Worm (Caenorhabditis elegans) whole organism, young adult: ENCODE data around the gene cpg-1.

Source experiments
- B0019.2 ChIP-seq: fragments of 200-800 bp; sonication (Bioruptor generic); conservative IDR thresholded peaks from 2 replicates; pipeline ENCODE4 v1.3.6; 2022; ENCODE audit warnings: missing genetic modification reagents, missing genetic modification characterization, missing compliant biosample characterization
- C06A6.2 ChIP-seq: fragments of 200-800 bp; sonication (Bioruptor generic); conservative IDR thresholded peaks from 2 replicates; pipeline ENCODE4 v1.3.6; 2022; ENCODE audit warnings: missing genetic modification characterization, missing compliant biosample characterization
- F23B12.7 ChIP-seq: sonication (generic microtip); optimal IDR thresholded peaks from 2 replicates; lab custom pipeline; 2017; ENCODE audit warnings: missing genetic modification characterization, mild to moderate bottlenecking, missing compliant biosample characterization, antibody characterized with exemption, moderate library complexity; ENCODE audit not compliant: insufficient read depth
- F33H1.4 ChIP-seq: fragments of 200-800 bp; sonication (Bioruptor generic); IDR thresholded peaks from 2 replicates; pipeline ENCODE4 v1.3.6; 2022; ENCODE audit warnings: missing genetic modification reagents, missing genetic modification characterization, missing compliant biosample characterization
- F37B4.10 ChIP-seq: fragments of 200-800 bp; sonication (Bioruptor generic); IDR thresholded peaks from 2 replicates; pipeline ENCODE4 v1.3.6; 2022; ENCODE audit warnings: missing genetic modification characterization, missing compliant biosample characterization
- F39B2.1 ChIP-seq: fragments of 200-800 bp; sonication (Bioruptor generic); IDR thresholded peaks from 2 replicates; pipeline ENCODE4 v1.3.6; 2022; ENCODE audit warnings: missing genetic modification reagents, missing genetic modification characterization, missing compliant biosample characterization
- F52B5.7 ChIP-seq: sonication (generic microtip); optimal IDR thresholded peaks from 2 replicates; lab custom pipeline; 2016; ENCODE audit warnings: mild to moderate bottlenecking, missing genetic modification characterization, missing compliant biosample characterization
- T07F8.4 ChIP-seq: sonication (generic microtip); optimal IDR thresholded peaks from 2 replicates; lab custom pipeline; 2016; ENCODE audit warnings: mild to moderate bottlenecking, missing genetic modification characterization, moderate library complexity, missing compliant biosample characterization
- Y53G8AR.9 ChIP-seq: fragments of 200-800 bp; sonication (Bioruptor generic); conservative IDR thresholded peaks from 2 replicates; pipeline ENCODE4 v1.3.6; 2022; ENCODE audit warnings: missing genetic modification reagents, missing genetic modification characterization, missing compliant biosample characterization
- Y56A3A.18 ChIP-seq: fragments of 200-800 bp; sonication (Bioruptor generic); IDR thresholded peaks from 2 replicates; pipeline ENCODE4 v1.3.6; 2022; ENCODE audit warnings: missing genetic modification reagents, missing genetic modification characterization, missing compliant biosample characterization
- Y67H2A.10 ChIP-seq: fragments of 200-800 bp; sonication (Bioruptor generic); conservative IDR thresholded peaks from 2 replicates; pipeline ENCODE4 v1.3.6; 2022; ENCODE audit warnings: missing genetic modification reagents, missing genetic modification characterization, missing compliant biosample characterization
- ZK185.1 ChIP-seq: sonication (generic microtip); optimal IDR thresholded peaks from 2 replicates; lab custom pipeline; 2016; ENCODE audit warnings: mild to moderate bottlenecking, missing genetic modification characterization, missing compliant biosample characterization; ENCODE audit not compliant: poor library complexity, severe bottlenecking
- akir-1 ChIP-seq: fragments of 200-800 bp; sonication (Bioruptor generic); optimal IDR thresholded peaks from 2 replicates; lab custom pipeline; 2018; ENCODE audit warnings: mild to moderate bottlenecking, missing genetic modification characterization, moderate library complexity, missing compliant biosample characterization
- aptf-2 ChIP-seq: fragments of 200-800 bp; sonication (Bioruptor generic); conservative IDR thresholded peaks from 2 replicates; pipeline ENCODE4 v1.3.6; 2022; ENCODE audit warnings: missing genetic modification reagents, missing genetic modification characterization, missing compliant biosample characterization
- bed-1 ChIP-seq: fragments of 200-800 bp; sonication (Bioruptor generic); IDR thresholded peaks from 2 replicates; pipeline ENCODE4 v1.3.6; 2022; ENCODE audit warnings: missing genetic modification reagents, missing genetic modification characterization, missing compliant biosample characterization
- bed-2 ChIP-seq: fragments of 200-800 bp; sonication (Bioruptor generic); IDR thresholded peaks from 2 replicates; pipeline ENCODE4 v1.3.6; 2022; ENCODE audit warnings: missing genetic modification reagents, missing genetic modification characterization, missing compliant biosample characterization
- ceh-27 ChIP-seq: fragments of 200-800 bp; sonication (Bioruptor generic); optimal IDR thresholded peaks from 2 replicates; lab custom pipeline; 2018; ENCODE audit warnings: mild to moderate bottlenecking, missing genetic modification characterization, moderate library complexity, missing compliant biosample characterization
- ceh-40 ChIP-seq: fragments of 200-800 bp; sonication (Bioruptor generic); IDR thresholded peaks from 2 replicates; pipeline ENCODE4 v1.3.6; 2022; ENCODE audit warnings: missing genetic modification characterization, missing compliant biosample characterization
- die-1 ChIP-seq: sonication (generic microtip); optimal IDR thresholded peaks from 2 replicates; lab custom pipeline; 2016; ENCODE audit warnings: missing genotype, mild to moderate bottlenecking, missing genetic modification characterization, missing compliant biosample characterization
- dox-1 ChIP-seq: fragments of 200-800 bp; sonication (Bioruptor generic); IDR thresholded peaks from 2 replicates; pipeline ENCODE4 v1.3.6; 2022; ENCODE audit warnings: missing genetic modification reagents, missing genetic modification characterization, missing compliant biosample characterization
- dpff-1 ChIP-seq: sonication (generic microtip); optimal IDR thresholded peaks from 2 replicates; lab custom pipeline; 2017; ENCODE audit warnings: mild to moderate bottlenecking, missing genetic modification characterization, missing compliant biosample characterization
- egrh-3 ChIP-seq: fragments of 200-800 bp; sonication (Bioruptor generic); IDR thresholded peaks from 2 replicates; pipeline ENCODE4 v1.3.6; 2022; ENCODE audit warnings: missing genetic modification reagents, missing genetic modification characterization, missing compliant biosample characterization
- ekl-4 ChIP-seq: fragments of 200-800 bp; sonication (Bioruptor generic); IDR thresholded peaks from 2 replicates; pipeline ENCODE4 v1.3.6; 2022; ENCODE audit warnings: missing genetic modification reagents, missing genetic modification characterization, missing compliant biosample characterization
- fkh-3 ChIP-seq: sonication (generic microtip); optimal IDR thresholded peaks from 2 replicates; lab custom pipeline; 2016; ENCODE audit warnings: mild to moderate bottlenecking, missing genetic modification characterization, missing compliant biosample characterization
- hlh-12 ChIP-seq: sonication (generic microtip); optimal IDR thresholded peaks from 2 replicates; lab custom pipeline; 2016; ENCODE audit warnings: missing genetic modification characterization, missing compliant biosample characterization
- hmg-1.2 ChIP-seq: fragments of 200-800 bp; sonication (Bioruptor generic); IDR thresholded peaks from 2 replicates; pipeline ENCODE4 v1.3.6; 2022; ENCODE audit warnings: missing genetic modification reagents, missing genetic modification characterization, missing compliant biosample characterization
- hrde-1 ChIP-seq: sonication (generic microtip); optimal IDR thresholded peaks from 2 replicates; lab custom pipeline; 2016; ENCODE audit warnings: missing genetic modification characterization, mild to moderate bottlenecking, missing compliant biosample characterization, moderate library complexity, missing genotype, missing genetic modification reagents, borderline replicate concordance
- let-526 ChIP-seq: fragments of 200-800 bp; sonication (Bioruptor generic); IDR thresholded peaks from 2 replicates; pipeline ENCODE4 v1.3.6; 2022; ENCODE audit warnings: missing genetic modification reagents, missing genetic modification characterization, missing compliant biosample characterization
- lin-35 ChIP-seq, 3 experiments: fragments of 150-350 bp in 2 of 3; sonication (generic microtip) in 1 of 3; optimal IDR thresholded peaks; 2 replicates each; lab custom pipeline; 2014 to 2018; ENCODE audit warnings: missing biosample characterization in 3 of 3, missing genetic modification characterization in 3 of 3, missing genetic modification reagents in 3 of 3
- mcd-1 ChIP-seq: fragments of 200-800 bp; sonication (Bioruptor generic); IDR thresholded peaks from 2 replicates; pipeline ENCODE4 v1.3.6; 2022; ENCODE audit warnings: missing genetic modification reagents, missing genetic modification characterization, missing compliant biosample characterization
- mel-28 ChIP-seq: sonication (generic microtip); optimal IDR thresholded peaks from 2 replicates; lab custom pipeline; 2016; ENCODE audit warnings: borderline replicate concordance, mild to moderate bottlenecking, missing genetic modification characterization, missing compliant biosample characterization
- nfyb-1 ChIP-seq: fragments of 200-800 bp; sonication (Bioruptor generic); IDR thresholded peaks from 2 replicates; pipeline ENCODE4 v1.3.6; 2022; ENCODE audit warnings: missing genetic modification reagents, missing genetic modification characterization, missing compliant biosample characterization
- nhr-120 ChIP-seq: fragments of 200-800 bp; sonication (Bioruptor generic); IDR thresholded peaks from 2 replicates; pipeline ENCODE4 v1.3.6; 2022; ENCODE audit warnings: missing genetic modification characterization, missing compliant biosample characterization
- nhr-179 ChIP-seq: sonication (generic microtip); optimal IDR thresholded peaks from 2 replicates; lab custom pipeline; 2016; ENCODE audit warnings: mild to moderate bottlenecking, missing genetic modification characterization, missing compliant biosample characterization
- nhr-90 ChIP-seq: sonication (generic microtip); optimal IDR thresholded peaks from 2 replicates; lab custom pipeline; 2016; ENCODE audit warnings: missing genotype, mild to moderate bottlenecking, missing genetic modification characterization, missing compliant biosample characterization
- rcor-1 ChIP-seq: fragments of 200-800 bp; sonication (Bioruptor generic); IDR thresholded peaks from 2 replicates; pipeline ENCODE4 v1.3.6; 2022; ENCODE audit warnings: missing genetic modification reagents, missing genetic modification characterization, missing compliant biosample characterization
- rec-8 ChIP-seq, 2 experiments: sonication (generic microtip); optimal IDR thresholded peaks; 2 replicates each; lab custom pipeline; 2016; ENCODE audit warnings: mild to moderate bottlenecking in 2 of 2, missing genetic modification characterization in 2 of 2, missing genetic modification reagents in 2 of 2, missing genotype in 2 of 2, missing biosample characterization in 1 of 2, missing compliant biosample characterization in 1 of 2, moderate library complexity in 1 of 2
- repo-1 ChIP-seq: sonication (generic microtip); optimal IDR thresholded peaks from 2 replicates; lab custom pipeline; 2017; ENCODE audit warnings: mild to moderate bottlenecking, missing genetic modification characterization, missing compliant biosample characterization
- rpc-1 ChIP-seq, 2 experiments: fragments of 150-350 bp in 1 of 2; sonication (generic microtip) in 1 of 2; optimal IDR thresholded peaks; 2 replicates each; lab custom pipeline; 2014 to 2018; ENCODE audit warnings: missing biosample characterization in 1 of 2, missing genetic modification characterization in 1 of 2, missing genetic modification reagents in 1 of 2, missing genotype in 1 of 2
- sdz-38 ChIP-seq: sonication (generic microtip); optimal IDR thresholded peaks from 2 replicates; lab custom pipeline; 2016; ENCODE audit warnings: missing genotype, missing genetic modification characterization, missing compliant biosample characterization
- sea-2 ChIP-seq: fragments of 200-800 bp; sonication (Bioruptor generic); IDR thresholded peaks from 2 replicates; pipeline ENCODE4 v1.3.6; 2022; ENCODE audit warnings: missing genetic modification characterization, missing compliant biosample characterization
- snpc-4 ChIP-seq, 5 experiments: fragments of 150-350 bp in 1 of 5; sonication (generic microtip) in 4 of 5; optimal IDR thresholded peaks; 2 replicates each; lab custom pipeline; 2014 to 2018; ENCODE audit warnings: missing genetic modification characterization in 5 of 5, missing biosample characterization in 3 of 5, antibody characterized with exemption in 2 of 5, mild to moderate bottlenecking in 2 of 5, missing compliant biosample characterization in 2 of 5, missing genotype in 2 of 5, moderate library complexity in 2 of 5, missing genetic modification reagents in 1 of 5
- tbx-9 ChIP-seq: sonication (generic microtip); optimal IDR thresholded peaks from 2 replicates; lab custom pipeline; 2016; ENCODE audit warnings: borderline replicate concordance, missing genetic modification characterization, inconsistent platforms, missing compliant biosample characterization
- xnd-1 ChIP-seq: sonication (generic microtip); optimal IDR thresholded peaks from 2 replicates; lab custom pipeline; 2016; ENCODE audit warnings: missing genotype, missing genetic modification reagents, missing genetic modification characterization, missing compliant biosample characterization
- ztf-18 ChIP-seq: sonication (generic microtip); optimal IDR thresholded peaks from 2 replicates; lab custom pipeline; 2016; ENCODE audit warnings: missing genotype, mild to moderate bottlenecking, missing genetic modification characterization, missing compliant biosample characterization

Gene cpg-1

DNA sequence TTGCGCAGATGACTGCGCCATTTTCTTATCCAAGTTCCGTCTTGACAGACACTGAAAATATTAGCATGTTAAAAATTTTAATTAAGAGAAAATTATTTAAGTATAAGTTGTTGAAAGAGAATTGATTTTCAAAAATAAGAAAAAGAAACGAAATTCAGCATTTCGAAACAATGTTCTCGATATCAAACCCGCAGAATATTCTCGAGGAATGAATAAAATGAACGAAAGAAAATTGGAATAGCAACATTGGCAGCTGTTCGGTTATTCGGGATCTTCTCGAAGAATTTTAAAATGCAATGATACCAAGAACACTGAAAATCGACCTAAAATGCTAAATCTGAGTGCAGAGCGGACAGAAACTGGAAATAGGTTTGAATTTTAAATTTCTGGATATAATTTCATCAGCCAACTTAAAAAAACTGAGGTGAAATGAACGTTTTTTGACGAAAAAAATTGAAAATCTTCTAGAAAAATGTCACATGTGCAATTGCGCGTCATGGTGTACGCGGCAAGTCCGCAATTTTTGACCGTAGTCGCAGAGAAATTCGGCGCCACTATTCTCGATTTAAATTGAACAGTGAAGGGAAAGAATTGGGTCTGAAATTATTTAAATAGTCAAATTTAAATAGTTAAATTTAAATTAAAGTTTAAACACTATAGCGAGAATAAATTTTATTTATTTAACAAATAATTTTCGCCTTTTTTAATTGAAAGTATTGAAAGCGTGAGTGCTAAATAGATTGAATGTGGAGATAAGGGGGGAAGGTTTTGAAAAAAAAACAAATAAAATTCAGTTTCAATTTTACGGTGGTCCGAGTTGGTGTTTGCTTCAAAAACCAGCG lies 19.1 kb downstream of the cpg-1 start, which contains the start of the genes cct-5 and F25F2.1 (continued):
- TF ChIP-seq B0019.2 (GFP tag; lab: Robert Waterston, UW) (peak; percentile 88), T07F8.4 (tag; lab: Kevin White, UChicago) (no peak), akir-1 (GFP tag; lab: Kevin White, UChicago) (no peak), snpc-4 (GFP tag; optimal IDR thresholded peaks at IDR 0.05; lab: Kevin White, UChicago) (no peak), snpc-4 (tag; optimal IDR thresholded peaks at IDR 0.05; lab: Kevin White, UChicago) (peak in 3 of 4 experiments; percentile 21 to 46 (median 38)), let-526 (GFP tag; lab: Robert Waterston, UW) (no peak), nhr-90 (tag; lab: Kevin White, UChicago) (no peak), ceh-27 (no peak), F52B5.7 (no peak), mel-28 (tag; lab: Kevin White, UChicago) (no peak), ceh-40 (no peak), F39B2.1 (GFP tag; lab: Robert Waterston, UW) (no peak), F37B4.10 (no peak), sdz-38 (tag; lab: Kevin White, UChicago) (no peak), dox-1 (peak; percentile 93), nhr-120 (no peak), nhr-179 (tag; lab: Kevin White, UChicago) (no peak), bed-2 (GFP tag; lab: Robert Waterston, UW) (no peak), xnd-1 (tag; lab: Kevin White, UChicago) (peak; percentile 82), mcd-1 (GFP tag; lab: Robert Waterston, UW) (no peak; the same call in 1 of the 2 replicates), F23B12.7 (peak; percentile 84), ekl-4 (GFP tag; lab: Robert Waterston, UW) (peak; percentile 79), hlh-12 (tag; lab: Kevin White, UChicago) (no peak), rcor-1 (peak; percentile 80), bed-1 (GFP tag; lab: Robert Waterston, UW) (no peak), hrde-1 (tag; lab: Kevin White, UChicago) (peak; percentile 24), Y56A3A.18 (GFP tag; lab: Robert Waterston, UW) (no peak), die-1 (tag; lab: Kevin White, UChicago) (no peak), rec-8 (tag; optimal IDR thresholded peaks at IDR 0.05; lab: Kevin White, UChicago) (no peak), F33H1.4 (GFP tag; lab: Robert Waterston, UW) (peak; percentile 81), C06A6.2 (GFP tag; lab: Robert Waterston, UW) (no peak), nfyb-1 (GFP tag; lab: Robert Waterston, UW) (0 out of 2 replicates have a peak, but pooled peaks have one; percentile 51), tbx-9 (tag; lab: Kevin White, UChicago) (no peak), repo-1 (tag; lab: Kevin White, UChicago) (no peak), Y53G8AR.9 (GFP tag; lab: Robert Waterston, UW) (0 out of 2 replicates have a peak, but pooled peaks have one; percentile 43), ZK185.1 (tag; lab: Kevin White, UChicago) (no peak), ztf-18 (tag; lab: Kevin White, UChicago) (peak; percentile 79), Y67H2A.10 (peak; percentile 65; the same call in 1 of the 2 replicates), sea-2 (GFP tag; lab: Robert Waterston, UW) (no peak), aptf-2 (GFP tag; lab: Robert Waterston, UW) (no peak), lin-35 (GFP tag; optimal IDR thresholded peaks at IDR 0.05; lab: Kevin White, UChicago) (peak in 2 of 3 experiments; percentile 62 to 66), hmg-1.2 (peak; percentile 67), fkh-3 (tag; lab: Kevin White, UChicago) (no peak), dpff-1 (tag; lab: Kevin White, UChicago) (no peak), rpc-1 (optimal IDR thresholded peaks at IDR 0.05; lab: Kevin White, UChicago) (no peak), rpc-1 (tag; optimal IDR thresholded peaks at IDR 0.05; lab: Kevin White, UChicago) (no peak), egrh-3 (GFP tag; lab: Robert Waterston, UW) (no peak)
